Worm (Caenorhabditis elegans) whole organism, early embryonic: ENCODE data around the gene lgg-3.

Experiments used
- F13C5.2 ChIP-seq: sonication (generic microtip); optimal IDR thresholded peaks from 2 replicates; lab custom pipeline; 2017; ENCODE audit warnings: mild to moderate bottlenecking, missing genetic modification characterization, inconsistent platforms, missing compliant biosample characterization
- ama-1 ChIP-seq: fragments of 150-350 bp; optimal IDR thresholded peaks from 2 replicates; lab custom pipeline; 2014
- tra-4 ChIP-seq: sonication (generic microtip); optimal IDR thresholded peaks from 2 replicates; lab custom pipeline; 2017; ENCODE audit warnings: missing genetic modification characterization, missing compliant biosample characterization

DNA sequence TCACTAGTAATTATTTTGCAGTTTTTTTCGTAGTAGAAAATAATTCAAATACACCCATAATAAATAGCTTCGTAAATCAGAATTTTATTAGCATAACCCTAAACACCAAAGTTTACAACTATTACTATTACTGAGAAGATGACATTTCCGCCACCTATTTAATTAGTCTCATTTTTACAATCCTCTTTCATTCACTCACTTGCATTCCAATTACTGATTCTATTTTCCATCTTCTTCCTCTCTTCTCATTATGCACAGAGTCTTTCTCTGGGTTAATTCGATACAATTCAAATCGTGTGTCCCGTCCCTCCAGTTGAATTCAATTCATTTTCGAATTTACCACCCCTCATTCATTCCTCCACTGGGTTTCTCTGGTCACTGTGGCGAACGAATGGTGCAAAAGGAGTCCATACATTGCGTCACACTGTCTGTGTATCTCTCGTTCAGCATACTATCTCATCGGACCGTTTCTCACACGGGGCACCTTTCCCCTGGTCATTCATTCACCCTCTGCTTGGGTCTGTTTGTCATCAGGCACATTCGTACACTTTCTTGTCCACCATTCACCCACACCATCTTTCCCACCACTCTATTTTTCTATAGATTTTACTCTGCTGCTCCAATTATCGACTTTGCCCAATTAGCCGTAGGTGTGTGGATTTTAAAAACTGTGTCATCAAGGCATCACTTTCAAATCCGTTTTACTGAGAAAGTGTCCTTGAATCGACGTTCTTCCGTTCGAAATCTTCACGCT lies 22.6 kb upstream of the lgg-3 start:
- TF ChIP-seq tra-4 (no peak), ama-1 (lab: Kevin White, UChicago) (no peak), F13C5.2 (no peak)
